Worm (Caenorhabditis elegans): ENCODE results near the gene ifa-4.

- TF ChIP-seq unc-55 (GFP tag; optimal IDR thresholded peaks at IDR 0.05) (no peak), nhr-129 (tag; optimal IDR thresholded peaks at IDR 0.05) (no peak), nhr-25 (tag; optimal IDR thresholded peaks at IDR 0.05) (no peak), unc-62 (GFP tag; optimal IDR thresholded peaks at IDR 0.05) (no peak), blmp-1 (tag; optimal IDR thresholded peaks at IDR 0.05; ENCODE audit: insufficient read depth) (no peak), nhr-11 (tag; optimal IDR thresholded peaks at IDR 0.05) (no peak), peb-1 (tag; optimal IDR thresholded peaks at IDR 0.05) (no peak), elt-1 (tag; optimal IDR thresholded peaks at IDR 0.05) (no peak), lin-11 (tag; optimal IDR thresholded peaks at IDR 0.05) (no peak), aly-2 (tag; optimal IDR thresholded peaks at IDR 0.05) (no peak), nhr-237 (tag; optimal IDR thresholded peaks at IDR 0.05) (no peak)
These were observed 1.3 kb downstream of the ifa-4 start for ce11 chrX:4914464-4914863.
